Fruit fly (Drosophila melanogaster) whole organism, wandering third instar larva: ENCODE data around the gene lmgB.

Experiments
- CG32264 ChIP-seq: fragments of 200-800 bp; sonication (Bioruptor generic); optimal IDR thresholded peaks from 2 replicates; lab custom pipeline; 2016; ENCODE audit warnings: missing biosample characterization, missing genetic modification characterization
- CG9705 ChIP-seq: fragments of 200-800 bp; sonication (Bioruptor generic); optimal IDR thresholded peaks from 2 replicates; lab custom pipeline; 2018; ENCODE audit warnings: missing biosample characterization, mild to moderate bottlenecking, missing genetic modification characterization
- CrebA ChIP-seq: fragments of 200-800 bp; sonication (Bioruptor generic); optimal IDR thresholded peaks from 2 replicates; lab custom pipeline; 2016; ENCODE audit warnings: missing biosample characterization, mild to moderate bottlenecking, missing genetic modification characterization, borderline replicate concordance
- Dfd ChIP-seq: fragments of >200 bp; optimal IDR thresholded peaks from 2 replicates; lab custom pipeline; 2017; ENCODE audit warnings: missing biosample characterization, missing genetic modification characterization
- Dif ChIP-seq: fragments of 200-275, 200-300 bp; sonication (Bioruptor generic); optimal IDR thresholded peaks from 2 replicates; lab custom pipeline; 2018; ENCODE audit warnings: missing biosample characterization, missing genetic modification characterization; ENCODE audit not compliant: partially characterized antibody
- GATAd ChIP-seq: sonication (Bioruptor generic); optimal IDR thresholded peaks from 2 replicates; lab custom pipeline; 2016; ENCODE audit warnings: missing biosample characterization, missing genetic modification characterization
- Hnf4 ChIP-seq: fragments of 200-800 bp; sonication (Bioruptor generic); optimal IDR thresholded peaks from 2 replicates; lab custom pipeline; 2016; ENCODE audit warnings: missing biosample characterization, mild to moderate bottlenecking, missing genetic modification characterization
- Hr78 ChIP-seq: fragments of >200 bp; optimal IDR thresholded peaks from 2 replicates; lab custom pipeline; 2017; ENCODE audit warnings: missing biosample characterization, missing genetic modification characterization
- Hr83 ChIP-seq: fragments of 200-300 bp; sonication (Bioruptor generic); optimal IDR thresholded peaks from 2 replicates; lab custom pipeline; 2016; ENCODE audit warnings: missing biosample characterization, mild to moderate bottlenecking, missing genetic modification characterization, moderate library complexity; ENCODE audit not compliant: poor library complexity, severe bottlenecking
- Jra ChIP-seq: sonication (Bioruptor generic); optimal IDR thresholded peaks from 2 replicates; lab custom pipeline; 2016; ENCODE audit warnings: missing biosample characterization, missing genetic modification characterization
- Mio ChIP-seq: sonication (Bioruptor generic); optimal IDR thresholded peaks from 2 replicates; lab custom pipeline; 2016; ENCODE audit warnings: missing biosample characterization, missing genetic modification characterization
- Myc ChIP-seq: fragments of >200 bp; optimal IDR thresholded peaks from 2 replicates; lab custom pipeline; 2017
- N ChIP-seq: fragments of >200 bp; optimal IDR thresholded peaks from 2 replicates; lab custom pipeline; 2018; ENCODE audit warnings: missing biosample characterization, missing external identifiers, missing genetic modification characterization
- Rel ChIP-seq, 2 experiments: fragments of 200-800 bp; sonication (Bioruptor generic) in 1 of 2; optimal IDR thresholded peaks; 2 replicates in 1 of 2; 3 replicates in 1 of 2; lab custom pipeline; 2016 to 2019; ENCODE audit warnings: mild to moderate bottlenecking in 2 of 2, missing biosample characterization in 2 of 2, missing genetic modification characterization in 2 of 2, moderate library complexity in 1 of 2
- Sp1 ChIP-seq: fragments of 200-800 bp; sonication (Bioruptor generic); optimal IDR thresholded peaks from 3 replicates; lab custom pipeline; 2019; ENCODE audit warnings: missing biosample characterization, mild to moderate bottlenecking, missing genetic modification characterization, moderate library complexity
- Vsx2 ChIP-seq: fragments of 200-300, 225-300 bp; sonication (Bioruptor generic); optimal IDR thresholded peaks from 2 replicates; lab custom pipeline; 2018; ENCODE audit warnings: missing biosample characterization, missing genetic modification characterization; ENCODE audit not compliant: partially characterized antibody
- br ChIP-seq: fragments of 200-800 bp; sonication (Bioruptor generic); optimal IDR thresholded peaks from 2 replicates; lab custom pipeline; 2016; ENCODE audit warnings: missing biosample characterization, missing genetic modification characterization
- brk ChIP-seq: fragments of 200-800 bp; sonication (Bioruptor generic); optimal IDR thresholded peaks from 2 replicates; lab custom pipeline; 2016; ENCODE audit warnings: missing biosample characterization, mild to moderate bottlenecking, missing genetic modification characterization
- dl ChIP-seq, 2 experiments: fragments of 175-275, 200-275 bp in 1 of 2; fragments of 200-275 bp in 1 of 2; sonication (Bioruptor generic); optimal IDR thresholded peaks; lab custom pipeline; 2018; ENCODE audit warnings: mild to moderate bottlenecking in 2 of 2, missing biosample characterization in 2 of 2, missing genetic modification characterization in 2 of 2, moderate library complexity in 2 of 2; ENCODE audit not compliant: partially characterized antibody in 2 of 2, insufficient read depth in 1 of 2
- dmrt93B ChIP-seq: fragments of 200-800 bp; sonication (Bioruptor generic); optimal IDR thresholded peaks from 2 replicates; lab custom pipeline; 2018; ENCODE audit warnings: missing biosample characterization, mild to moderate bottlenecking, missing genetic modification characterization
- dsf ChIP-seq: sonication (Bioruptor generic); optimal IDR thresholded peaks from 2 replicates; lab custom pipeline; 2016; ENCODE audit warnings: missing biosample characterization, missing genetic modification characterization, borderline replicate concordance
- ey ChIP-seq: fragments of 200-800 bp; sonication (Bioruptor generic); optimal IDR thresholded peaks from 2 replicates; lab custom pipeline; 2016; ENCODE audit warnings: missing biosample characterization, missing genetic modification characterization
- foxo ChIP-seq, 2 experiments: fragments of 200-800 bp; sonication (Bioruptor generic); optimal IDR thresholded peaks; 2 replicates in 1 of 2; 3 replicates in 1 of 2; lab custom pipeline; 2016 to 2017; ENCODE audit warnings: missing biosample characterization in 2 of 2, missing genetic modification characterization in 2 of 2
- fru ChIP-seq: fragments of 200-800 bp; sonication (Bioruptor generic); optimal IDR thresholded peaks from 3 replicates; lab custom pipeline; 2016; ENCODE audit warnings: missing biosample characterization, mild to moderate bottlenecking, missing genetic modification characterization
- h ChIP-seq: fragments of 200-800 bp; sonication (Bioruptor generic); optimal IDR thresholded peaks from 3 replicates; lab custom pipeline; 2016; ENCODE audit warnings: missing biosample characterization, mild to moderate bottlenecking, missing genetic modification characterization
- jim ChIP-seq: fragments of 175-275, 200-325 bp; sonication (Bioruptor generic); optimal IDR thresholded peaks from 2 replicates; lab custom pipeline; 2016; ENCODE audit warnings: missing biosample characterization, mild to moderate bottlenecking, missing genetic modification characterization
- lola ChIP-seq: fragments of >200 bp; optimal IDR thresholded peaks from 2 replicates; lab custom pipeline; 2017; ENCODE audit warnings: missing biosample characterization, missing genetic modification characterization
- pan ChIP-seq: fragments of >200 bp; optimal IDR thresholded peaks from 2 replicates; lab custom pipeline; 2017
- psq ChIP-seq: fragments of 200-800 bp; sonication (Bioruptor generic); optimal IDR thresholded peaks from 3 replicates; lab custom pipeline; 2017; ENCODE audit warnings: missing biosample characterization, mild to moderate bottlenecking, missing genetic modification characterization, moderate library complexity
- rgr ChIP-seq: fragments of 200-800 bp; sonication (Bioruptor generic); optimal IDR thresholded peaks from 3 replicates; lab custom pipeline; 2016; ENCODE audit warnings: missing biosample characterization, mild to moderate bottlenecking, missing genetic modification characterization
- sage ChIP-seq: fragments of 200-800 bp; sonication (Bioruptor generic); optimal IDR thresholded peaks from 2 replicates; lab custom pipeline; 2016; ENCODE audit warnings: missing biosample characterization, mild to moderate bottlenecking, missing genetic modification characterization
- sv ChIP-seq: fragments of 200-800 bp; sonication (Bioruptor generic); optimal IDR thresholded peaks from 3 replicates; lab custom pipeline; 2016; ENCODE audit warnings: missing biosample characterization, missing genetic modification characterization
- tai ChIP-seq: sonication (Bioruptor generic); optimal IDR thresholded peaks from 2 replicates; lab custom pipeline; 2016; ENCODE audit warnings: missing biosample characterization, missing genetic modification characterization
- usp ChIP-seq: fragments of >200 bp; optimal IDR thresholded peaks from 2 replicates; lab custom pipeline; 2017; ENCODE audit warnings: missing biosample characterization, missing genetic modification characterization
- woc ChIP-seq: sonication (Bioruptor generic); optimal IDR thresholded peaks from 2 replicates; lab custom pipeline; 2016; ENCODE audit warnings: missing biosample characterization, mild to moderate bottlenecking, missing genetic modification characterization

Gene lmgB

DNA sequence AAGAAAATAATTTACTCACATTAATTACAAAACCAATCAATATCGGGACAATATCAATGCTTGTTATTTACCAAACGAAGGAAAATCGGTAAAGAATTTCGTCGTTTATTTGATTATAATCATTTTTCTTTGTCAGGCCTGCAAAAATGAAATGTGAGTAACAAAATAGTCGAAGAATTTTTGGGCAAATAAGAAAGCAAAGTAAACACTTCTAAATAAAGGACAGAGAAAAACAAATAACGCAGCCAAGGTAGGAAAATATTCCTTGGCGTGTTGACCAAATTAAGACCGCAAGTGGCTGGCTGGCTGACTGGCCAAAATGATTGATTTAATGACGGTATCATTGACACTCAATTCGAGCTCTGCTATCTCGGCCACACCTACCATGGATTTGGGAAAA lies 19.7 kb upstream of the lmgB start:
- TF ChIP-seq Hr78 (GFP tag; lab: Kevin White, UChicago) (no peak), rgr (no peak), Vsx2 (GFP tag; lab: Kevin White, UChicago) (no peak), CrebA (no peak), psq (no peak), dmrt93B (GFP tag; lab: Kevin White, UChicago) (no peak), Hnf4 (GFP tag; lab: Kevin White, UChicago) (no peak), Myc (lab: Kevin White, UChicago) (no peak), CG32264 (GFP tag; lab: Kevin White, UChicago) (no peak), Sp1 (GFP tag; lab: Kevin White, UChicago) (no peak), sv (no peak), CG9705 (GFP tag; lab: Kevin White, UChicago) (no peak), Mio (no peak), woc (GFP tag; lab: Kevin White, UChicago) (no peak), Rel (GFP tag; optimal IDR thresholded peaks at IDR 0.05; lab: Kevin White, UChicago) (no peak), Rel (tag; optimal IDR thresholded peaks at IDR 0.05; lab: Kevin White, UChicago) (no peak), N (GFP tag; lab: Kevin White, UChicago) (no peak), ey (GFP tag; lab: Kevin White, UChicago) (no peak), sage (GFP tag; lab: Kevin White, UChicago) (no peak), h (GFP tag; lab: Kevin White, UChicago) (no peak)

DNA sequence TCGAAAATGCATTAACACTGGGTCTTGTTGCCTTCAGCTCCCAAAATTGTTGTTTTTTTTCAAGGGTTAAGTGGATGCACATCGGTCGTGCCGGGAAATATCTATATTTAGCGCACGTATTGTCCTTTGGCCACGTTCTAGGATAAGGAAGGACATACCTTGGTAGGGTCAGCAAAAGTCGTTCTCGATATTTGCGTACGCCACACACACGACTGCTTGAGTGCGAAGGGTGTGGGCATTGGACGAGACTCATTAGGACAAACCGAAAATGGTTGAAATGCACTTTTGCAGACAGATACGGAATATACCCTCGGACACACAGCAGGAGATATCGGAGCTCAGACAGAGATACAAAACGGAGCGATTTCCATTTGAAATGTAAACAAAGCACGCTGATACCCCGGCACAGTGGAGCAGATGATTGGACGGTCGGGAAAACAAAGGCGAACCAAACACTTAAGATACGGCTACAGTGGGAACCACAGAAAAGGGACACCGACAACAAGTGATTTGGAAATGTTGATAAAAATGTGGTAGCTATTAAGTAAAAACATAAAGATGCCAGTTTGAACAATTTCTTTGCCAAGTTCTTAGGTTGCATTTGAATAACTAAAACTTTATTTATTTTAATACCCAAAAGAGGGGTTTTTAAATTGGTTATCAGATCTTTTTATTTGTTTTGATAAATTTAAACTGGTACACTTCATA lies 17.1 kb upstream of the lmgB start:
- TF ChIP-seq Hr83 (no peak), dsf (no peak), usp (no peak), dmrt93B (GFP tag; lab: Kevin White, UChicago) (no peak), h (GFP tag; lab: Kevin White, UChicago) (no peak), woc (GFP tag; lab: Kevin White, UChicago) (no peak), sv (no peak), Jra (no peak), fru (no peak), Dfd (GFP tag; lab: Kevin White, UChicago) (no peak), Hnf4 (GFP tag; lab: Kevin White, UChicago) (no peak), foxo (GFP tag; optimal IDR thresholded peaks at IDR 0.05; lab: Kevin White, UChicago) (no peak), Rel (GFP tag; optimal IDR thresholded peaks at IDR 0.05; lab: Kevin White, UChicago) (no peak), Rel (tag; optimal IDR thresholded peaks at IDR 0.05; lab: Kevin White, UChicago) (no peak), lola (GFP tag; lab: Kevin White, UChicago) (no peak), Mio (no peak)

DNA sequence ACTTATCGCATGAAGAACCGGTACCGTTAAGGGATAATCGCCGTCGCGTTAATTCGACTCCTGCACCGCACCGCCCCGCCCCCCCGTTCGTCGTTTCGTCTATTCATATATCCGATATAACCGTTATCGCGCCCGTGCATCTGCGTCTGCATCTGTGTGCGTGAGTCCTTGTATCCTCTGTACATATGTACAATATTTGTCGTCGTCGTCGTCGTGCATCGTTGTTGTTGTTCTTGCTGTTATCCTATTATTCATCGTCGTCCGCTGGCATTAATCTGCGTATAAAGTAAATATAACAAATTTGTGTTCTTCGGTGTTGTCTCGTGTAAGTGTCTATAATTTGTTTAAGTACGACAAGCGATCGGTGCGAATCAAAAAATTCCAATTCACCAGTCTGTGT lies 16.2 kb upstream of the lmgB start:
- TF ChIP-seq Dfd (GFP tag; lab: Kevin White, UChicago) (no peak), tai (GFP tag; lab: Kevin White, UChicago) (no peak), Dif (GFP tag; lab: Kevin White, UChicago) (no peak), br (GFP tag; lab: Kevin White, UChicago) (no peak), Rel (GFP tag; optimal IDR thresholded peaks at IDR 0.05; lab: Kevin White, UChicago) (no peak), Rel (tag; optimal IDR thresholded peaks at IDR 0.05; lab: Kevin White, UChicago) (no peak), Hr83 (no peak), Hnf4 (GFP tag; lab: Kevin White, UChicago) (no peak), GATAd (GFP tag; lab: Kevin White, UChicago) (no peak), fru (no peak), jim (GFP tag; lab: Kevin White, UChicago) (no peak), woc (GFP tag; lab: Kevin White, UChicago) (no peak), brk (GFP tag; lab: Kevin White, UChicago) (no peak), Myc (lab: Kevin White, UChicago) (no peak), dl (GFP tag; optimal IDR thresholded peaks at IDR 0.05; lab: Kevin White, UChicago; ENCODE audit: insufficient read depth in 1 of 2, partially characterized antibody in 2 of 2) (no peak), pan (lab: Kevin White, UChicago) (no peak)
- TF ChIP-seq, all 38 proteins: peak for 0
